Fruit fly (Drosophila melanogaster): Measurements from ENCODE around the gene MFS10.
"Not testable (repeated sequence)": the region's sequence is repeated elsewhere in the genome, so short reads cannot be mapped to it uniquely, and the experiment has no call there.

DNA sequence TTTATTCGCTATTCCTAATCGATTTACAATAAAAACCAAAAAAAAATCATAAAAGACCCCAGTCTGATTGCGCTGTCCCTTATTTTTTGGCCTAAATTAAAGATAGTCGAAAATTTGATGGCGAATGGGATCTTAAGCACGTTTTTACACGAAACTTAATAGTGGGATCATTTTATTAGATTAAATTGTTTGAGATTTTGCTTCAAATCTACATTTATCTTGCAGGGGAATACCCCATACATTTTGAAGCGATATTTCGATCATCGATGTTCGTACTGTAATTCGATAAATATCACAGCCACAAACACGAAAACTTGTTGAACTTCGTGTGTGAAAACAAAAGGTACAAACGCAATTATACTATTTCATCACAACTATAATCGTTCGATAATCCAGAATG lies 55.4 kb downstream of the MFS10 start, which contains the start of gene CG32641:
- TF ChIP-seq pan, Dll (optimal IDR thresholded peaks at IDR 0.05): not testable (repeated sequence)
